Worm (Caenorhabditis elegans) whole organism, L4 larva: ENCODE results near the gene srd-50.

Source experiments
- Y105C5A.15 ChIP-seq: fragments of 200-800 bp; sonication (Bioruptor generic); IDR thresholded peaks from 2 replicates; pipeline ENCODE4 v1.3.6; 2022; ENCODE audit warnings: missing genetic modification characterization, missing compliant biosample characterization
- daf-8 ChIP-seq: fragments of 200-800 bp; sonication (Bioruptor generic); IDR thresholded peaks from 2 replicates; pipeline ENCODE4 v1.3.6; 2022; ENCODE audit warnings: missing genetic modification characterization, missing compliant biosample characterization
- dmd-6 ChIP-seq: fragments of 200-800 bp; sonication (Bioruptor generic); IDR thresholded peaks from 2 replicates; pipeline ENCODE4 v1.3.6; 2022; ENCODE audit warnings: missing genetic modification reagents, missing genetic modification characterization, missing compliant biosample characterization
- fos-1 ChIP-seq: fragments of 150-350 bp; optimal IDR thresholded peaks from 2 replicates; lab custom pipeline; 2014; ENCODE audit warnings: missing biosample characterization, missing genetic modification characterization
- lin-15B ChIP-seq: fragments of 150-350 bp; sonication (generic microtip); optimal IDR thresholded peaks from 3 replicates; lab custom pipeline; 2014; ENCODE audit warnings: missing biosample characterization, missing genetic modification characterization
- nhr-28 ChIP-seq: fragments of 150-350 bp; optimal IDR thresholded peaks from 2 replicates; lab custom pipeline; 2014; ENCODE audit warnings: missing biosample characterization, missing genetic modification characterization
- nhr-76 ChIP-seq: fragments of 150-350 bp; optimal IDR thresholded peaks from 2 replicates; lab custom pipeline; 2014; ENCODE audit warnings: missing biosample characterization, missing genetic modification characterization
- snpc-1.2 ChIP-seq: fragments of 200-800 bp; sonication (Bioruptor generic); IDR thresholded peaks from 2 replicates; pipeline ENCODE4 v1.3.6; 2022; ENCODE audit warnings: missing genetic modification reagents, missing genetic modification characterization, missing compliant biosample characterization
- snpc-4 ChIP-seq: fragments of 150-350 bp; optimal IDR thresholded peaks from 2 replicates; lab custom pipeline; 2014; ENCODE audit warnings: missing biosample characterization, missing genetic modification characterization
- tag-97 ChIP-seq: fragments of 200-800 bp; sonication (Bioruptor generic); IDR thresholded peaks from 2 replicates; pipeline ENCODE4 v1.3.6; 2022; ENCODE audit warnings: missing genetic modification characterization, missing compliant biosample characterization
- zag-1 ChIP-seq: fragments of 150-350 bp; optimal IDR thresholded peaks from 2 replicates; lab custom pipeline; 2014; ENCODE audit warnings: missing biosample characterization, missing genetic modification characterization
- ztf-11 ChIP-seq: fragments of 150-350 bp; optimal IDR thresholded peaks from 2 replicates; lab custom pipeline; 2014; ENCODE audit warnings: missing biosample characterization, missing genetic modification characterization

DNA sequence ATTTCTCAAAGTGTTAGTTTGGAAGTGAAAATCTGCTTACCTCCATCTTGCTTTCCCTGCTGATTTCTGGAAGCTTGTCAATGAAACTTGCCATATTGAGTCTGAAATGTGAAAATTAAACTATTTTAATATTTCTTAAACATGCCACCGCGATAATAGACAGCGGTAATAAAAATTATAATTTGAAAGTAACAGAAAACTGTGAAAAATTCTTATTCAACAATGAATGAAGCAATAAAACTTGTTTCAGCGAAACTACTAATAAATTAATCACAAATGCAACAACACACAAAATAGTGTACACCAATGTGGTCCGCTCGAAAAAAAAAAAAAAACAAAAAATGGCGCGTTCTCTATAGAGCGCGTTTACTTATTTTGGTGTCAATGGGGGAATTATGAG lies 30.0 kb downstream of the srd-50 start, which contains the start of gene F02D10.6:
- TF ChIP-seq ztf-11 (tag; lab: Kevin White, UChicago), result no peak
- TF ChIP-seq fos-1 (tag; lab: Kevin White, UChicago), result no peak
- TF ChIP-seq nhr-76 (tag; lab: Kevin White, UChicago), result no peak
- no peak for TF ChIP-seq snpc-1.2 (GFP tag; lab: Robert Waterston, UW)
- TF ChIP-seq dmd-6 (GFP tag; lab: Robert Waterston, UW), result no peak
- no peak for TF ChIP-seq snpc-4 (tag; lab: Kevin White, UChicago)
- TF ChIP-seq lin-15B, result no peak
- TF ChIP-seq daf-8 (GFP tag; lab: Robert Waterston, UW), result no peak
- no peak for TF ChIP-seq Y105C5A.15 (GFP tag; lab: Robert Waterston, UW)
- no peak for TF ChIP-seq zag-1
- TF ChIP-seq nhr-28, result no peak
- TF ChIP-seq tag-97, result no peak
